Fruit fly (Drosophila melanogaster) whole organism, embryonic: Measurements from ENCODE around the gene CG7079.

Experiments
- Aef1 ChIP-seq: fragments of 200-800 bp; sonication (Bioruptor generic); IDR thresholded peaks from 3 replicates; pipeline ENCODE4 v1.3.6; 2022; ENCODE audit warnings: missing biosample characterization, missing genetic modification characterization
- Antp ChIP-seq: fragments of 200-800 bp; sonication (Bioruptor generic); optimal IDR thresholded peaks from 3 replicates; lab custom pipeline; 2016; ENCODE audit warnings: missing biosample characterization, missing genetic modification characterization
- Blimp-1 ChIP-seq: fragments of 200-800 bp; sonication (Bioruptor generic); optimal IDR thresholded peaks from 3 replicates; lab custom pipeline; 2018; ENCODE audit warnings: missing biosample characterization, missing genetic modification characterization, mild to moderate bottlenecking, moderate library complexity, missing genetic modification reagents
- CG11398 ChIP-seq: fragments of 200-800 bp; sonication (Bioruptor generic); optimal IDR thresholded peaks from 2 replicates; lab custom pipeline; 2016; ENCODE audit warnings: missing biosample characterization, missing genetic modification characterization
- CG12391 ChIP-seq: fragments of 200-800 bp; sonication (Bioruptor generic); optimal IDR thresholded peaks from 3 replicates; lab custom pipeline; 2018; ENCODE audit warnings: missing biosample characterization, mild to moderate bottlenecking, missing genetic modification characterization, moderate library complexity
- CG12659 ChIP-seq: fragments of 200-800 bp; sonication (Bioruptor generic); optimal IDR thresholded peaks from 3 replicates; lab custom pipeline; 2017; ENCODE audit warnings: mild to moderate bottlenecking, missing biosample characterization, missing genetic modification reagents, missing genetic modification characterization
- CG12744 ChIP-seq: fragments of 200-800 bp; sonication (Bioruptor generic); optimal IDR thresholded peaks from 2 replicates; lab custom pipeline; 2016; ENCODE audit warnings: missing biosample characterization, missing genetic modification characterization
- CG12942 ChIP-seq: fragments of 200-800 bp; sonication (Bioruptor generic); optimal IDR thresholded peaks from 3 replicates; lab custom pipeline; 2016; ENCODE audit warnings: missing biosample characterization, missing genetic modification characterization
- CG15269 ChIP-seq: fragments of 200-800 bp; sonication (Bioruptor generic); optimal IDR thresholded peaks from 2 replicates; lab custom pipeline; 2018; ENCODE audit warnings: missing biosample characterization, mild to moderate bottlenecking, missing genetic modification characterization, moderate library complexity
- CG15696 ChIP-seq: fragments of 200-800 bp; sonication (Bioruptor generic); optimal IDR thresholded peaks from 2 replicates; lab custom pipeline; 2019; ENCODE audit warnings: missing biosample characterization, mild to moderate bottlenecking, missing genetic modification characterization, moderate library complexity
- CG1603 ChIP-seq: fragments of 200-800 bp; sonication (Bioruptor generic); optimal IDR thresholded peaks from 2 replicates; lab custom pipeline; 2019; ENCODE audit warnings: missing biosample characterization, mild to moderate bottlenecking, missing genetic modification characterization, moderate library complexity
- CG17802 ChIP-seq: fragments of 200-800 bp; sonication (Bioruptor generic); optimal IDR thresholded peaks from 2 replicates; lab custom pipeline; 2018; ENCODE audit warnings: missing biosample characterization, mild to moderate bottlenecking, missing genetic modification characterization, moderate library complexity
- CG18764 ChIP-seq: fragments of 200-800 bp; sonication (Bioruptor generic); optimal IDR thresholded peaks from 3 replicates; lab custom pipeline; 2016; ENCODE audit warnings: missing biosample characterization, missing genetic modification characterization
- CG2120 ChIP-seq: fragments of 200-800 bp; sonication (Bioruptor generic); optimal IDR thresholded peaks from 3 replicates; lab custom pipeline; 2016; ENCODE audit warnings: missing biosample characterization, missing genetic modification characterization
- CG30403 ChIP-seq: fragments of 200-800 bp; sonication (Bioruptor generic); optimal IDR thresholded peaks from 3 replicates; lab custom pipeline; 2016; ENCODE audit warnings: missing biosample characterization, missing genetic modification characterization
- CG32772 ChIP-seq: fragments of 200-800 bp; sonication (Bioruptor generic); IDR thresholded peaks from 2 replicates; pipeline ENCODE4 v1.3.6; 2022; ENCODE audit warnings: missing biosample characterization, missing genetic modification characterization
- CG6175 ChIP-seq: fragments of 200-800 bp; sonication (Bioruptor generic); IDR thresholded peaks from 3 replicates; pipeline ENCODE4 v1.3.6; 2022; ENCODE audit warnings: missing biosample characterization, missing genetic modification characterization
- CG7786 ChIP-seq: fragments of 200-800 bp; sonication (Bioruptor generic); optimal IDR thresholded peaks from 2 replicates; lab custom pipeline; 2016; ENCODE audit warnings: missing biosample characterization, missing genetic modification characterization
- CG8388 ChIP-seq: fragments of 200-800 bp; sonication (Bioruptor generic); optimal IDR thresholded peaks from 2 replicates; lab custom pipeline; 2019; ENCODE audit warnings: missing biosample characterization, mild to moderate bottlenecking, missing genetic modification characterization, moderate library complexity
- CG9876 ChIP-seq: fragments of 200-800 bp; sonication (Bioruptor generic); optimal IDR thresholded peaks from 2 replicates; lab custom pipeline; 2016; ENCODE audit warnings: missing biosample characterization, missing genetic modification characterization
- Fer3 ChIP-seq: fragments of 200-800 bp; sonication (Bioruptor generic); optimal IDR thresholded peaks from 2 replicates; lab custom pipeline; 2018; ENCODE audit warnings: missing biosample characterization, mild to moderate bottlenecking, missing genetic modification characterization, moderate library complexity
- H2.0 ChIP-seq: fragments of 200-800 bp; sonication (Bioruptor generic); IDR thresholded peaks from 2 replicates; pipeline ENCODE4 v1.3.6; 2022; ENCODE audit warnings: missing biosample characterization, missing genetic modification characterization
- Hr3 ChIP-seq: fragments of 200-800 bp; sonication (Bioruptor generic); optimal IDR thresholded peaks from 3 replicates; lab custom pipeline; 2016; ENCODE audit warnings: missing biosample characterization, missing genetic modification characterization
- Hr51 ChIP-seq, 2 experiments: fragments of 200-800 bp; sonication (Bioruptor generic); optimal IDR thresholded peaks; 2 replicates in 1 of 2; 3 replicates in 1 of 2; lab custom pipeline; 2016 to 2018; ENCODE audit warnings: missing biosample characterization in 2 of 2, missing genetic modification characterization in 2 of 2, mild to moderate bottlenecking in 1 of 2, moderate library complexity in 1 of 2
- Hsf ChIP-seq: fragments of 200-800 bp; sonication (Bioruptor generic); optimal IDR thresholded peaks from 3 replicates; lab custom pipeline; 2016; ENCODE audit warnings: missing biosample characterization, missing genetic modification characterization
- Mes4 ChIP-seq: fragments of 200-800 bp; sonication (Bioruptor generic); optimal IDR thresholded peaks from 2 replicates; lab custom pipeline; 2016; ENCODE audit warnings: missing biosample characterization, missing genetic modification characterization
- PHDP ChIP-seq: fragments of 200-800 bp; sonication (Bioruptor generic); optimal IDR thresholded peaks from 3 replicates; lab custom pipeline; 2018; ENCODE audit warnings: missing biosample characterization, mild to moderate bottlenecking, missing genetic modification characterization, moderate library complexity
- Sox102F ChIP-seq: fragments of 200-800 bp; sonication (Bioruptor generic); optimal IDR thresholded peaks from 2 replicates; lab custom pipeline; 2018; ENCODE audit warnings: missing biosample characterization, mild to moderate bottlenecking, missing genetic modification characterization, moderate library complexity
- Trl ChIP-seq, 3 experiments: fragments of >200 bp in 2 of 3; fragments of 200-800 bp in 1 of 3; sonication (Bioruptor generic) in 1 of 3; optimal IDR thresholded peaks; 2 replicates in 1 of 3; 3 replicates in 2 of 3; lab custom pipeline; 2016 to 2017; ENCODE audit warnings: missing biosample characterization in 1 of 3, missing genetic modification characterization in 1 of 3
- br ChIP-seq: fragments of >200 bp; optimal IDR thresholded peaks from 2 replicates; lab custom pipeline; 2017
- bsh ChIP-seq, 2 experiments: fragments of 200-800 bp; sonication (Bioruptor generic); optimal IDR thresholded peaks; 2 replicates each; lab custom pipeline; 2017 to 2018; ENCODE audit warnings: mild to moderate bottlenecking in 2 of 2, missing biosample characterization in 2 of 2, missing genetic modification characterization in 2 of 2, moderate library complexity in 1 of 2
- chif ChIP-seq, 2 experiments: fragments of 200-800 bp; sonication (Bioruptor generic); optimal IDR thresholded peaks; 3 replicates each; lab custom pipeline; 2016; ENCODE audit warnings: missing biosample characterization in 2 of 2, missing genetic modification characterization in 2 of 2
- ci ChIP-seq: fragments of 200-800 bp; sonication (Bioruptor generic); IDR thresholded peaks from 3 replicates; pipeline ENCODE4 v1.3.6; 2022; ENCODE audit warnings: missing biosample characterization, missing genetic modification characterization
- crol ChIP-seq: fragments of 200-800 bp; sonication (Bioruptor generic); IDR thresholded peaks from 2 replicates; pipeline ENCODE4 v1.3.6; 2022; ENCODE audit warnings: missing biosample characterization, missing genetic modification characterization
- dati ChIP-seq: fragments of 200-800 bp; sonication (Bioruptor generic); IDR thresholded peaks from 2 replicates; pipeline ENCODE4 v1.3.6; 2022; ENCODE audit warnings: missing biosample characterization, missing genetic modification characterization
- dpn ChIP-seq, 2 experiments: fragments of 200-800 bp; sonication (Bioruptor generic); optimal IDR thresholded peaks; 3 replicates each; lab custom pipeline; 2016; ENCODE audit warnings: missing biosample characterization in 2 of 2, missing genetic modification characterization in 2 of 2
- fd3F ChIP-seq: fragments of 200-800 bp; sonication (Bioruptor generic); optimal IDR thresholded peaks from 2 replicates; lab custom pipeline; 2018; ENCODE audit warnings: missing biosample characterization, mild to moderate bottlenecking, missing genetic modification characterization, moderate library complexity
- gem ChIP-seq: fragments of 200-800 bp; sonication (Bioruptor generic); optimal IDR thresholded peaks from 2 replicates; lab custom pipeline; 2019; ENCODE audit warnings: missing biosample characterization, mild to moderate bottlenecking, missing genetic modification characterization, moderate library complexity
- grau ChIP-seq: fragments of 200-800 bp; optimal IDR thresholded peaks from 3 replicates; lab custom pipeline; 2019; ENCODE audit warnings: missing biosample characterization, mild to moderate bottlenecking, missing genetic modification characterization, moderate library complexity
- hth ChIP-seq: fragments of >200 bp; optimal IDR thresholded peaks from 2 replicates; lab custom pipeline; 2017; ENCODE audit warnings: inconsistent platforms
- kay ChIP-seq: fragments of 200-800 bp; sonication (Bioruptor generic); optimal IDR thresholded peaks from 2 replicates; lab custom pipeline; 2016; ENCODE audit warnings: missing biosample characterization, missing genetic modification characterization
- kni ChIP-seq: fragments of 200-800 bp; sonication (Bioruptor generic); optimal IDR thresholded peaks from 3 replicates; lab custom pipeline; 2017; ENCODE audit warnings: mild to moderate bottlenecking, missing biosample characterization, missing genetic modification reagents, missing genetic modification characterization
- lmd ChIP-seq: fragments of 200-800 bp; sonication (Bioruptor generic); IDR thresholded peaks from 2 replicates; pipeline ENCODE4 v1.3.6; 2022; ENCODE audit warnings: missing biosample characterization, missing genetic modification characterization
- nmo ChIP-seq: fragments of 200-800 bp; sonication (Bioruptor generic); optimal IDR thresholded peaks from 2 replicates; lab custom pipeline; 2018; ENCODE audit warnings: missing biosample characterization, mild to moderate bottlenecking, missing genetic modification characterization, moderate library complexity
- row ChIP-seq: fragments of 200-800 bp; sonication (Bioruptor generic); IDR thresholded peaks from 3 replicates; pipeline ENCODE4 v1.3.6; 2022; ENCODE audit warnings: missing biosample characterization, missing genetic modification characterization
- sd ChIP-seq: fragments of 200-800 bp; sonication (Bioruptor generic); optimal IDR thresholded peaks from 3 replicates; lab custom pipeline; 2018; ENCODE audit warnings: missing biosample characterization, mild to moderate bottlenecking, missing genetic modification characterization, moderate library complexity
- sens ChIP-seq: fragments of 200-800 bp; sonication (Bioruptor generic); peaks from one replicate; lab custom pipeline; 2016; ENCODE audit warnings: missing biosample characterization, missing genetic modification characterization
- tin ChIP-seq: fragments of 200-800 bp; sonication (Bioruptor generic); optimal IDR thresholded peaks from 3 replicates; lab custom pipeline; 2016; ENCODE audit warnings: missing biosample characterization, missing genetic modification characterization
- unpg ChIP-seq: fragments of 200-800 bp; sonication (Bioruptor generic); optimal IDR thresholded peaks from 3 replicates; lab custom pipeline; 2018; ENCODE audit warnings: missing biosample characterization, mild to moderate bottlenecking, missing genetic modification characterization, moderate library complexity
- usp ChIP-seq: fragments of >200 bp; optimal IDR thresholded peaks from 2 replicates; lab custom pipeline; 2017; ENCODE audit warnings: missing biosample characterization, missing genetic modification characterization

The CG7079 gene

dm6 chr3R:21094292-21094691 is 45.7 kb upstream of the CG7079 start:
- TF ChIP-seq fd3F (GFP tag; lab: Kevin White, UChicago) (no peak), Blimp-1 (peak; percentile 93), nmo (no peak), crol (GFP tag; lab: Robert Waterston, UW) (peak; percentile 87), kay (GFP tag; lab: Kevin White, UChicago) (peak; percentile 33), tin (GFP tag; lab: Kevin White, UChicago) (no peak), dati (no peak), br (lab: Kevin White, UChicago) (no peak), Trl (optimal IDR thresholded peaks at IDR 0.05; lab: Kevin White, UChicago) (peak; percentile 5 to 53), Trl (GFP tag; optimal IDR thresholded peaks at IDR 0.05; lab: Kevin White, UChicago) (no peak)

- TF ChIP-seq Hsf (GFP tag; lab: Kevin White, UChicago) (peak; percentile 4), CG1603 (tag; lab: Kevin White, UChicago) (peak; percentile 35), gem (tag; lab: Kevin White, UChicago) (peak; percentile 52), CG8388 (GFP tag; lab: Kevin White, UChicago) (peak; percentile 0), CG7786 (GFP tag; lab: Kevin White, UChicago) (no peak), row (GFP tag; lab: Robert Waterston, UW) (peak; percentile 41; the same call in 2 of the 3 replicates), Aef1 (GFP tag; lab: Robert Waterston, UW) (no peak), CG2120 (peak; percentile 18), CG12942 (GFP tag; lab: Kevin White, UChicago) (peak; percentile 10), Antp (GFP tag; lab: Kevin White, UChicago) (peak; percentile 4), CG12659 (peak; percentile 7), dpn (GFP tag; optimal IDR thresholded peaks at IDR 0.05; lab: Kevin White, UChicago) (peak in 1 of 2 experiments; percentile 29), CG18764 (no peak), CG11398 (GFP tag; lab: Kevin White, UChicago) (no peak), Mes4 (GFP tag; lab: Kevin White, UChicago) (no peak), bsh (GFP tag; optimal IDR thresholded peaks at IDR 0.05; lab: Kevin White, UChicago) (peak in 1 of 2 experiments; percentile 29), CG12744 (GFP tag; lab: Kevin White, UChicago) (no peak), Hr3 (peak; percentile 1), CG12391 (tag; lab: Kevin White, UChicago) (peak; percentile 11), CG6175 (GFP tag; lab: Robert Waterston, UW) (no peak), H2.0 (no peak), CG15696 (tag; lab: Kevin White, UChicago) (no peak), chif (GFP tag; optimal IDR thresholded peaks at IDR 0.05; lab: Kevin White, UChicago) (peak in 1 of 2 experiments; percentile 5), CG32772 (no peak), usp (GFP tag; lab: Kevin White, UChicago) (no peak), CG9876 (GFP tag; lab: Kevin White, UChicago) (no peak), Sox102F (GFP tag; lab: Kevin White, UChicago) (peak; percentile 56), grau (tag; lab: Kevin White, UChicago) (peak; percentile 16), unpg (GFP tag; lab: Kevin White, UChicago) (peak; percentile 31), CG30403 (GFP tag; lab: Kevin White, UChicago) (peak; percentile 5), Fer3 (no peak), CG17802 (tag; lab: Kevin White, UChicago) (no peak), kni (peak; percentile 60), hth (lab: Kevin White, UChicago) (no peak), sd (tag; lab: Kevin White, UChicago) (peak; percentile 16), sens (GFP tag; lab: Kevin White, UChicago) (no peak), PHDP (tag; lab: Kevin White, UChicago) (peak; percentile 11), CG15269 (peak; percentile 5), ci (GFP tag; lab: Robert Waterston, UW) (0 out of 3 replicates have a peak, but pooled peaks have one; percentile 46), lmd (GFP tag; lab: Robert Waterston, UW) (no peak), Hr51 (GFP tag; optimal IDR thresholded peaks at IDR 0.05; lab: Kevin White, UChicago) (peak in 1 of 2 experiments; percentile 39)
Observed at dm6 chr3R:21092829-21093228, 44.2 kb upstream of the CG7079 start.
